Worm (Caenorhabditis elegans): ENCODE measurements around the gene nap-1.

DNA sequence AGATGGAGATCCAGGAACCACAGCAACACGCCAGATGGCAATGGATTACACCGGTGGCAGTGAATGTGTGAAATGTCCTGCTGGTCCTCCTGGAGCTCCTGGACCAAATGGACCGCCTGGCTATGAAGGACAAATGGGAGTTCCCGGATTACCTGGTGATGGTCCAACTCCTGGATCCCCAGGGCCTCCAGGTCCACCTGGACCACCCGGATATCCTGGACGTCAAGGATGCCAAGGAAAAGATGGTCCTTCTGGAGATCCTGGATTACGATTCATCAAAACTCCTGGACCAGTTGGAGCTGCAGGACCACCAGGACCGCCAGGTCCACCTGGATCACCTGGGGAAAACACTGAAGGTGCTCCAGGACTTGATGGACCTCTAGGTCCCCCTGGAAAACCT, 21.8 kb downstream of the nap-1 start:
- TF ChIP-seq die-1 (tag; optimal IDR thresholded peaks at IDR 0.05) (no peak), nhr-80 (tag; optimal IDR thresholded peaks at IDR 0.05) (no peak), ccch-3 (GFP tag; optimal IDR thresholded peaks at IDR 0.05) (no peak), egl-18 (GFP tag; IDR thresholded peaks at IDR 0.05) (no peak)

All from whole organism, young adult.